Fruit fly (Drosophila melanogaster) whole organism, prepupa: ENCODE data around the gene Frq1.

Source experiments
- CG1621 ChIP-seq: fragments of 200-800 bp; sonication (Bioruptor generic); optimal IDR thresholded peaks from 3 replicates; lab custom pipeline; 2018; ENCODE audit warnings: missing biosample characterization, mild to moderate bottlenecking, missing genetic modification characterization
- CG16779 ChIP-seq: fragments of 200-800 bp; sonication (Bioruptor generic); optimal IDR thresholded peaks from 3 replicates; lab custom pipeline; 2017; ENCODE audit warnings: missing biosample characterization, mild to moderate bottlenecking, missing genetic modification characterization
- CG6808 ChIP-seq: fragments of 200-800 bp; sonication (Bioruptor generic); optimal IDR thresholded peaks from 3 replicates; lab custom pipeline; 2017; ENCODE audit warnings: missing biosample characterization, missing genetic modification characterization, mild to moderate bottlenecking, moderate library complexity, missing genetic modification reagents
- CG6854 ChIP-seq: fragments of 200-800 bp; sonication (Bioruptor generic); optimal IDR thresholded peaks from 2 replicates; lab custom pipeline; 2017; ENCODE audit warnings: missing biosample characterization, mild to moderate bottlenecking, missing genetic modification characterization
- CG9139 ChIP-seq: fragments of 200-800 bp; sonication (Bioruptor generic); optimal IDR thresholded peaks from 3 replicates; lab custom pipeline; 2017; ENCODE audit warnings: missing biosample characterization, mild to moderate bottlenecking, missing genetic modification characterization
- Eip78C ChIP-seq: fragments of 200-800 bp; sonication (Bioruptor generic); peaks from one replicate; lab custom pipeline; 2016; ENCODE audit warnings: missing biosample characterization, missing genetic modification characterization
- Met ChIP-seq: fragments of 200-800 bp; sonication (Bioruptor generic); optimal IDR thresholded peaks from 3 replicates; lab custom pipeline; 2016; ENCODE audit warnings: missing biosample characterization, missing genetic modification characterization
- Sox15 ChIP-seq: fragments of 200-800 bp; sonication (Bioruptor generic); optimal IDR thresholded peaks from 3 replicates; lab custom pipeline; 2016; ENCODE audit warnings: missing biosample characterization, missing genetic modification characterization
- acj6 ChIP-seq: fragments of 200-800 bp; sonication (Bioruptor generic); optimal IDR thresholded peaks from 3 replicates; lab custom pipeline; 2016; ENCODE audit warnings: missing biosample characterization, missing genetic modification characterization
- esn ChIP-seq: fragments of 200-800 bp; sonication (Bioruptor generic); optimal IDR thresholded peaks from 2 replicates; lab custom pipeline; 2016; ENCODE audit warnings: missing biosample characterization, mild to moderate bottlenecking, missing genetic modification characterization, moderate library complexity
- fd85E ChIP-seq: fragments of 200-800 bp; sonication (Bioruptor generic); optimal IDR thresholded peaks from 3 replicates; lab custom pipeline; 2016; ENCODE audit warnings: missing biosample characterization, missing genetic modification characterization

dm6 chrX:18140932-18141587 lies 14.1 kb upstream of the Frq1 start:
- TF ChIP-seq Eip78C (GFP tag; lab: Kevin White, UChicago) (no peak), Met (no peak), acj6 (GFP tag; lab: Kevin White, UChicago) (no peak), CG1621 (tag; lab: Kevin White, UChicago) (no peak), CG16779 (no peak), CG6854 (no peak), fd85E (GFP tag; lab: Kevin White, UChicago) (no peak), CG9139 (GFP tag; lab: Kevin White, UChicago) (no peak), Sox15 (no peak), CG6808 (GFP tag; lab: Kevin White, UChicago) (no peak), esn (GFP tag; lab: Kevin White, UChicago) (no peak)
